Fruit fly (Drosophila melanogaster) whole organism, embryonic: ENCODE results near the gene Gale.

Experiments used
- CG11085 ChIP-seq: fragments of 200-800 bp; sonication (Bioruptor generic); IDR thresholded peaks from 2 replicates; pipeline ENCODE4 v1.3.6; 2022; ENCODE audit warnings: missing biosample characterization, missing genetic modification characterization
- CG11398 ChIP-seq: fragments of 200-800 bp; sonication (Bioruptor generic); optimal IDR thresholded peaks from 2 replicates; lab custom pipeline; 2016; ENCODE audit warnings: missing biosample characterization, missing genetic modification characterization
- CG12071 ChIP-seq: fragments of 200-800 bp; sonication (Bioruptor generic); optimal IDR thresholded peaks from 3 replicates; lab custom pipeline; 2018; ENCODE audit warnings: missing biosample characterization, mild to moderate bottlenecking, missing genetic modification characterization
- CG12942 ChIP-seq: fragments of 200-800 bp; sonication (Bioruptor generic); optimal IDR thresholded peaks from 3 replicates; lab custom pipeline; 2016; ENCODE audit warnings: missing biosample characterization, missing genetic modification characterization
- CG13287 ChIP-seq: fragments of 200-800 bp; sonication (Bioruptor generic); IDR thresholded peaks from 2 replicates; pipeline ENCODE4 v1.3.6; 2022; ENCODE audit warnings: missing biosample characterization, missing genetic modification characterization; ENCODE audit not compliant: partially characterized antibody
- CG13894 ChIP-seq: fragments of 200-800 bp; sonication (Bioruptor generic); optimal IDR thresholded peaks from 3 replicates; lab custom pipeline; 2018; ENCODE audit warnings: missing biosample characterization, mild to moderate bottlenecking, missing genetic modification characterization, moderate library complexity
- CG15696 ChIP-seq: fragments of 200-800 bp; sonication (Bioruptor generic); optimal IDR thresholded peaks from 2 replicates; lab custom pipeline; 2019; ENCODE audit warnings: missing biosample characterization, mild to moderate bottlenecking, missing genetic modification characterization, moderate library complexity
- CG1602 ChIP-seq: fragments of 200-800 bp; sonication (Bioruptor generic); optimal IDR thresholded peaks from 3 replicates; lab custom pipeline; 2016; ENCODE audit warnings: missing biosample characterization, missing genetic modification characterization
- CG17186 ChIP-seq: fragments of 200-800 bp; sonication (Bioruptor generic); optimal IDR thresholded peaks from 3 replicates; lab custom pipeline; 2017; ENCODE audit warnings: missing biosample characterization, missing genetic modification reagents, missing genetic modification characterization
- CG17361 ChIP-seq: fragments of 200-800 bp; sonication (Bioruptor generic); IDR thresholded peaks from 3 replicates; pipeline ENCODE4 v1.3.6; 2022; ENCODE audit warnings: missing biosample characterization, missing genetic modification characterization
- CG17912 ChIP-seq: fragments of 200-800 bp; sonication (Bioruptor generic); optimal IDR thresholded peaks from 2 replicates; lab custom pipeline; 2018; ENCODE audit warnings: missing biosample characterization, mild to moderate bottlenecking, missing genetic modification characterization
- CG18262 ChIP-seq: fragments of 200-800 bp; optimal IDR thresholded peaks from 3 replicates; lab custom pipeline; 2019; ENCODE audit warnings: missing biosample characterization, mild to moderate bottlenecking, missing genetic modification characterization, moderate library complexity
- CG2116 ChIP-seq: fragments of 200-800 bp; sonication (Bioruptor generic); optimal IDR thresholded peaks from 3 replicates; lab custom pipeline; 2018; ENCODE audit warnings: missing biosample characterization, mild to moderate bottlenecking, missing genetic modification characterization
- CG3163 ChIP-seq: fragments of 200-800 bp; sonication (Bioruptor generic); optimal IDR thresholded peaks from 3 replicates; lab custom pipeline; 2016; ENCODE audit warnings: missing biosample characterization, missing genetic modification characterization
- CG32772 ChIP-seq: fragments of 200-800 bp; sonication (Bioruptor generic); IDR thresholded peaks from 2 replicates; pipeline ENCODE4 v1.3.6; 2022; ENCODE audit warnings: missing biosample characterization, missing genetic modification characterization
- CG42726 ChIP-seq: fragments of 200-800 bp; sonication (Bioruptor generic); IDR thresholded peaks from 2 replicates; pipeline ENCODE4 v1.3.6; 2022; ENCODE audit warnings: missing biosample characterization, missing genetic modification characterization; ENCODE audit not compliant: partially characterized antibody
- CG4617 ChIP-seq: fragments of 200-800 bp; sonication (Bioruptor generic); optimal IDR thresholded peaks from 3 replicates; lab custom pipeline; 2016; ENCODE audit warnings: missing biosample characterization, missing genetic modification characterization, borderline replicate concordance
- CG4820 ChIP-seq: fragments of 200-800 bp; sonication (Bioruptor generic); optimal IDR thresholded peaks from 3 replicates; lab custom pipeline; 2016; ENCODE audit warnings: missing biosample characterization, missing genetic modification characterization
- CG6254 ChIP-seq: fragments of 200-800 bp; sonication (Bioruptor generic); optimal IDR thresholded peaks from 3 replicates; lab custom pipeline; 2017; ENCODE audit warnings: mild to moderate bottlenecking, missing biosample characterization, missing genetic modification reagents, missing genetic modification characterization
- CG9932 ChIP-seq: fragments of 200-800 bp; sonication (Bioruptor generic); IDR thresholded peaks from 2 replicates; pipeline ENCODE4 v1.3.6; 2022; ENCODE audit warnings: missing biosample characterization, missing genetic modification characterization
- Chrac-16 ChIP-seq: fragments of 200-800 bp; sonication (Bioruptor generic); optimal IDR thresholded peaks from 3 replicates; lab custom pipeline; 2016; ENCODE audit warnings: missing biosample characterization, missing genetic modification characterization
- Dip2 ChIP-seq: fragments of 200-800 bp; sonication (Bioruptor generic); IDR thresholded peaks from 2 replicates; pipeline ENCODE4 v1.3.6; 2022; ENCODE audit warnings: missing biosample characterization, missing genetic modification characterization
- Gsc ChIP-seq: fragments of 200-800 bp; sonication (Bioruptor generic); IDR thresholded peaks from 2 replicates; pipeline ENCODE4 v1.3.6; 2022; ENCODE audit warnings: missing biosample characterization, missing genetic modification characterization
- Hr39 ChIP-seq: fragments of >200 bp; optimal IDR thresholded peaks from 2 replicates; lab custom pipeline; 2017
- Jarid2 ChIP-seq: fragments of 200-800 bp; sonication (Bioruptor generic); optimal IDR thresholded peaks from 3 replicates; lab custom pipeline; 2017; ENCODE audit warnings: mild to moderate bottlenecking, missing biosample characterization, missing genetic modification reagents, missing genetic modification characterization
- NK7.1 ChIP-seq: fragments of 200-800 bp; sonication (Bioruptor generic); optimal IDR thresholded peaks from 3 replicates; lab custom pipeline; 2016; ENCODE audit warnings: missing biosample characterization, missing genetic modification characterization
- Nf-YB ChIP-seq: fragments of 200-800 bp; sonication (Bioruptor generic); optimal IDR thresholded peaks from 3 replicates; lab custom pipeline; 2019; ENCODE audit warnings: missing biosample characterization, mild to moderate bottlenecking, missing genetic modification characterization, moderate library complexity
- Opbp ChIP-seq: fragments of 200-800 bp; sonication (Bioruptor generic); IDR thresholded peaks from 3 replicates; pipeline ENCODE4 v1.3.6; 2022; ENCODE audit warnings: missing biosample characterization, missing genetic modification characterization; ENCODE audit not compliant: partially characterized antibody
- Sin3A ChIP-seq: fragments of >200 bp; optimal IDR thresholded peaks from 2 replicates; lab custom pipeline; 2018
- Ssrp ChIP-seq: fragments of 200-800 bp; sonication (Bioruptor generic); optimal IDR thresholded peaks from 2 replicates; lab custom pipeline; 2018; ENCODE audit warnings: missing biosample characterization, mild to moderate bottlenecking, missing genetic modification characterization, moderate library complexity
- TFAM ChIP-seq: fragments of 200-800 bp; sonication (Bioruptor generic); optimal IDR thresholded peaks from 2 replicates; lab custom pipeline; 2017; ENCODE audit warnings: missing biosample characterization, missing genetic modification characterization, inconsistent platforms
- bowl ChIP-seq: fragments of 200-800 bp; sonication (Bioruptor generic); IDR thresholded peaks from 2 replicates; pipeline ENCODE4 v1.3.6; 2022; ENCODE audit warnings: missing biosample characterization, missing genetic modification characterization
- cato ChIP-seq: fragments of 200-800 bp; sonication (Bioruptor generic); optimal IDR thresholded peaks from 2 replicates; lab custom pipeline; 2016; ENCODE audit warnings: missing biosample characterization, missing genetic modification characterization, borderline replicate concordance
- crp ChIP-seq, 2 experiments: fragments of 200-800 bp; sonication (Bioruptor generic); optimal IDR thresholded peaks; 2 replicates in 1 of 2; 3 replicates in 1 of 2; lab custom pipeline; 2017; ENCODE audit warnings: missing biosample characterization in 2 of 2, missing genetic modification characterization in 2 of 2, mild to moderate bottlenecking in 1 of 2, moderate library complexity in 1 of 2
- dati ChIP-seq: fragments of 200-800 bp; sonication (Bioruptor generic); IDR thresholded peaks from 2 replicates; pipeline ENCODE4 v1.3.6; 2022; ENCODE audit warnings: missing biosample characterization, missing genetic modification characterization
- exex ChIP-seq: fragments of 200-800 bp; sonication (Bioruptor generic); optimal IDR thresholded peaks from 4 replicates; lab custom pipeline; 2018; ENCODE audit warnings: missing biosample characterization, mild to moderate bottlenecking, missing genetic modification characterization, moderate library complexity
- gfzf ChIP-seq: fragments of 200-800 bp; sonication (Bioruptor generic); optimal IDR thresholded peaks from 2 replicates; lab custom pipeline; 2016; ENCODE audit warnings: missing biosample characterization, mild to moderate bottlenecking, missing genetic modification characterization, moderate library complexity
- grau ChIP-seq: fragments of 200-800 bp; optimal IDR thresholded peaks from 3 replicates; lab custom pipeline; 2019; ENCODE audit warnings: missing biosample characterization, mild to moderate bottlenecking, missing genetic modification characterization, moderate library complexity
- jing ChIP-seq: fragments of 200-800 bp; sonication (Bioruptor generic); optimal IDR thresholded peaks from 2 replicates; lab custom pipeline; 2018; ENCODE audit warnings: missing biosample characterization, mild to moderate bottlenecking, missing genetic modification characterization
- ken ChIP-seq: fragments of 200-800 bp; sonication (Bioruptor generic); IDR thresholded peaks from 3 replicates; pipeline ENCODE4 v1.3.6; 2022; ENCODE audit warnings: missing biosample characterization, missing genetic modification characterization
- knrl ChIP-seq: fragments of 200-800 bp; sonication (Bioruptor generic); IDR thresholded peaks from 3 replicates; pipeline ENCODE4 v1.3.6; 2022; ENCODE audit warnings: missing biosample characterization, missing genetic modification characterization; ENCODE audit not compliant: partially characterized antibody
- lmd ChIP-seq: fragments of 200-800 bp; sonication (Bioruptor generic); IDR thresholded peaks from 2 replicates; pipeline ENCODE4 v1.3.6; 2022; ENCODE audit warnings: missing biosample characterization, missing genetic modification characterization
- mirr ChIP-seq: fragments of 200-800 bp; sonication (Bioruptor generic); optimal IDR thresholded peaks from 3 replicates; lab custom pipeline; 2018; ENCODE audit warnings: missing biosample characterization, mild to moderate bottlenecking, missing genetic modification characterization
- pita ChIP-seq: fragments of 200-800 bp; sonication (Bioruptor generic); optimal IDR thresholded peaks from 2 replicates; lab custom pipeline; 2017; ENCODE audit warnings: missing biosample characterization, mild to moderate bottlenecking, missing genetic modification characterization
- psq ChIP-seq: fragments of 200-800 bp; sonication (Bioruptor generic); optimal IDR thresholded peaks from 2 replicates; lab custom pipeline; 2017; ENCODE audit warnings: missing biosample characterization, missing genetic modification characterization
- run ChIP-seq: fragments of 200-800 bp; sonication (Bioruptor generic); optimal IDR thresholded peaks from 3 replicates; lab custom pipeline; 2018; ENCODE audit warnings: missing biosample characterization, mild to moderate bottlenecking, missing genetic modification characterization
- scrt ChIP-seq: fragments of 200-800 bp; sonication (Bioruptor generic); optimal IDR thresholded peaks from 2 replicates; lab custom pipeline; 2018; ENCODE audit warnings: missing biosample characterization, mild to moderate bottlenecking, missing genetic modification characterization, moderate library complexity
- slbo ChIP-seq: fragments of 200-800 bp; sonication (Bioruptor generic); IDR thresholded peaks from 2 replicates; pipeline ENCODE4 v1.3.6; 2022; ENCODE audit warnings: missing biosample characterization, missing genetic modification characterization
- sob ChIP-seq: fragments of 200-800 bp; sonication (Bioruptor generic); IDR thresholded peaks from 2 replicates; pipeline ENCODE4 v1.3.6; 2022; ENCODE audit warnings: missing biosample characterization, missing genetic modification characterization
- sr ChIP-seq: fragments of 200-800 bp; sonication (Bioruptor generic); IDR thresholded peaks from 3 replicates; pipeline ENCODE4 v1.3.6; 2022; ENCODE audit warnings: missing biosample characterization, missing genetic modification characterization
- wdn ChIP-seq: fragments of 200-800 bp; sonication (Bioruptor generic); IDR thresholded peaks from 2 replicates; pipeline ENCODE4 v1.3.6; 2022; ENCODE audit warnings: missing biosample characterization, missing genetic modification characterization
- yki ChIP-seq: fragments of >200 bp; optimal IDR thresholded peaks from 3 replicates; lab custom pipeline; 2018

The Gale gene

dm6 chr3L:622357-622834, 26.0 kb upstream of the Gale start (continued):
- TF ChIP-seq CG4820 (GFP tag; lab: Kevin White, UChicago) (peak; percentile 45), crp (GFP tag; optimal IDR thresholded peaks at IDR 0.05; lab: Kevin White, UChicago) (no peak), lmd (no peak), cato (no peak), Hr39 (no peak), CG3163 (GFP tag; lab: Kevin White, UChicago) (no peak), run (tag; lab: Kevin White, UChicago) (no peak), Gsc (GFP tag; lab: Robert Waterston, UW) (no peak), CG6254 (GFP tag; lab: Kevin White, UChicago) (peak; percentile 51), ken (no peak), Opbp (GFP tag; lab: Robert Waterston, UW) (no peak), CG32772 (no peak), TFAM (GFP tag; lab: Kevin White, UChicago) (no peak), CG17361 (peak; percentile 88), Chrac-16 (GFP tag; lab: Kevin White, UChicago) (peak; percentile 45), CG17186 (GFP tag; lab: Kevin White, UChicago) (no peak), gfzf (GFP tag; lab: Kevin White, UChicago) (no peak), sob (no peak), CG4617 (GFP tag; lab: Kevin White, UChicago) (no peak), CG13894 (tag; lab: Kevin White, UChicago) (no peak), pita (GFP tag; lab: Kevin White, UChicago) (no peak), grau (tag; lab: Kevin White, UChicago) (peak; percentile 58), CG12942 (no peak), Jarid2 (GFP tag; lab: Kevin White, UChicago) (no peak), mirr (no peak), jing (no peak), CG1602 (GFP tag; lab: Kevin White, UChicago) (peak; percentile 49), wdn (GFP tag; lab: Robert Waterston, UW) (no peak), CG11398 (GFP tag; lab: Kevin White, UChicago) (no peak), exex (tag; lab: Kevin White, UChicago) (no peak), slbo (GFP tag; lab: Robert Waterston, UW) (no peak), sr (GFP tag; lab: Robert Waterston, UW) (no peak), NK7.1 (GFP tag; lab: Kevin White, UChicago) (no peak), CG42726 (GFP tag; lab: Robert Waterston, UW) (no peak), knrl (GFP tag; lab: Robert Waterston, UW) (no peak), psq (no peak), Ssrp (tag; lab: Kevin White, UChicago) (peak; percentile 64), CG17912 (GFP tag; lab: Kevin White, UChicago) (no peak), dati (GFP tag; lab: Robert Waterston, UW) (no peak), CG2116 (peak; percentile 5), scrt (GFP tag; lab: Kevin White, UChicago) (no peak), CG13287 (GFP tag; lab: Robert Waterston, UW) (no peak), CG11085 (GFP tag; lab: Robert Waterston, UW) (no peak), CG9932 (GFP tag; lab: Robert Waterston, UW) (no peak), CG15696 (tag; lab: Kevin White, UChicago) (peak; percentile 82), CG18262 (tag; lab: Kevin White, UChicago) (peak; percentile 89), Dip2 (GFP tag; lab: Robert Waterston, UW) (no peak), Nf-YB (GFP tag; lab: Kevin White, UChicago) (peak; percentile 26), Sin3A (lab: Kevin White, UChicago) (no peak), yki (lab: Kevin White, UChicago) (no peak), CG12071 (no peak), bowl (GFP tag; lab: Robert Waterston, UW) (no peak)
